Worm (Caenorhabditis elegans): Measurements from ENCODE around the gene F32H5.4.

ce11 chrV:13373643-13374042, 13.3 kb downstream of the F32H5.4 start:
- TF ChIP-seq klf-2 (GFP tag; conservative IDR thresholded peaks at IDR 0.05) (no peak), flt-1 (GFP tag; IDR thresholded peaks at IDR 0.05) (no peak), ztf-29 (GFP tag; IDR thresholded peaks at IDR 0.05) (no peak), cog-1 (tag; optimal IDR thresholded peaks at IDR 0.05) (no peak), ref-1 (GFP tag; conservative IDR thresholded peaks at IDR 0.05) (no peak), med-1 (GFP tag; optimal IDR thresholded peaks at IDR 0.05; ENCODE audit: insufficient read depth) (no peak)
